Worm (Caenorhabditis elegans) whole organism, young adult: ENCODE results near the gene F09E10.5.

ENCODE experiments used
- ekl-4 ChIP-seq: fragments of 200-800 bp; sonication (Bioruptor generic); IDR thresholded peaks from 2 replicates; pipeline ENCODE4 v1.3.6; 2022; ENCODE audit warnings: missing genetic modification reagents, missing genetic modification characterization, missing compliant biosample characterization
- him-1 ChIP-seq: sonication (generic microtip); optimal IDR thresholded peaks from 2 replicates; lab custom pipeline; 2016; ENCODE audit warnings: missing genotype, missing genetic modification reagents, missing genetic modification characterization, missing compliant biosample characterization
- nfya-2 ChIP-seq: fragments of 200-800 bp; sonication (Bioruptor generic); IDR thresholded peaks from 2 replicates; pipeline ENCODE4 v1.3.6; 2022; ENCODE audit warnings: missing genetic modification reagents, missing genetic modification characterization, missing compliant biosample characterization
- unc-62 ChIP-seq: fragments of 150-350 bp; optimal IDR thresholded peaks from 2 replicates; lab custom pipeline; 2014; ENCODE audit warnings: missing biosample characterization, missing genetic modification reagents, missing genetic modification characterization
- ztf-26 ChIP-seq: sonication (generic microtip); optimal IDR thresholded peaks from 2 replicates; lab custom pipeline; 2017; ENCODE audit warnings: missing genetic modification characterization, missing compliant biosample characterization
- ztf-3 ChIP-seq: fragments of 200-800 bp; sonication (Bioruptor generic); optimal IDR thresholded peaks from 2 replicates; lab custom pipeline; 2018; ENCODE audit warnings: mild to moderate bottlenecking, missing genetic modification characterization, missing compliant biosample characterization

DNA sequence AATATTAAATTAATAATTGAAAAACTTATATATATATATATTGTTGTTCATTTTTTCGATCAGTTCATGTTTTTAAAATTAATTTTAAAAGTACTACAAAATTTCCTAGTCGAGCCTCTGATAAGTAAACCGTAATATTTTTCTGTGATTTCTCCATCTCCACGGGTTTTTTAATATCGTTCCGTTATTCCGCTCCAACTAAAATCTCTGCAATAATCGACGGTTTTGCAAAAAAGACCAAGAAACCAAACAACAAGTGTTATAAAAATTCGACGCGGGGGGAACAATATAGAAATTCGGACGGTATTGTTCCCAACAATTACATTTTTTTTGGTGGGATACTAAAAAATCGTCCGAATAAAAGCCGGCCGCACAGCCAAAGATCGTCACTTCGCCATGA is 8.3 kb upstream of the F09E10.5 start, which contains the start of gene F09E10.1:
- TF ChIP-seq nfya-2 (GFP tag; lab: Robert Waterston, UW) (no peak), ztf-3 (GFP tag; lab: Kevin White, UChicago) (no peak), him-1 (no peak), ekl-4 (GFP tag; lab: Robert Waterston, UW) (no peak), ztf-26 (tag; lab: Kevin White, UChicago) (no peak), unc-62 (GFP tag; lab: Kevin White, UChicago) (no peak)
